Worm (Caenorhabditis elegans) whole organism, L4 larva: ENCODE measurements around the gene aff-1.
A peak's percentile ranks its signal among the peaks of the same experiment; 100 is the strongest.

Source experiments
- D1046.2 ChIP-seq: fragments of 200-800 bp; sonication (Bioruptor generic); IDR thresholded peaks from 2 replicates; pipeline ENCODE4 v1.3.6; 2022; ENCODE audit warnings: missing genetic modification characterization, missing compliant biosample characterization
- F10B5.3 ChIP-seq: sonication (generic microtip); optimal IDR thresholded peaks from 2 replicates; lab custom pipeline; 2016; ENCODE audit warnings: mild to moderate bottlenecking, missing genetic modification characterization, missing compliant biosample characterization
- F26F4.8 ChIP-seq: fragments of 200-800 bp; sonication (Bioruptor generic); conservative IDR thresholded peaks from 2 replicates; pipeline ENCODE4 v1.3.6; 2022; ENCODE audit warnings: missing genetic modification characterization, missing compliant biosample characterization
- T26A8.4 ChIP-seq: fragments of 200-800 bp; sonication (Bioruptor generic); IDR thresholded peaks from 2 replicates; pipeline ENCODE4 v1.3.6; 2022; ENCODE audit warnings: missing genetic modification characterization, missing compliant biosample characterization
- Y48G9A.11 ChIP-seq: fragments of 200-800 bp; sonication (Bioruptor generic); IDR thresholded peaks from 2 replicates; pipeline ENCODE4 v1.3.6; 2022; ENCODE audit warnings: missing genetic modification reagents, missing genetic modification characterization, missing compliant biosample characterization
- Y5F2A.4 ChIP-seq: fragments of 200-800 bp; sonication (Bioruptor generic); optimal IDR thresholded peaks from 2 replicates; lab custom pipeline; 2018; ENCODE audit warnings: mild to moderate bottlenecking, missing genetic modification characterization, missing compliant biosample characterization
- Y75B8A.6 ChIP-seq: fragments of 200-800 bp; sonication (Bioruptor generic); IDR thresholded peaks from 2 replicates; pipeline ENCODE4 v1.3.6; 2022; ENCODE audit warnings: missing genetic modification reagents, missing genetic modification characterization, missing compliant biosample characterization
- aly-2 ChIP-seq: sonication (generic microtip); optimal IDR thresholded peaks from 2 replicates; lab custom pipeline; 2018; ENCODE audit warnings: missing biosample characterization, missing genetic modification characterization
- ama-1 ChIP-seq: fragments of 150-350 bp; optimal IDR thresholded peaks from 2 replicates; lab custom pipeline; 2014; ENCODE audit warnings: inconsistent platforms, mixed read lengths
- ceh-20 ChIP-seq: fragments of 200-800 bp; sonication (Bioruptor generic); IDR thresholded peaks from 2 replicates; pipeline ENCODE4 v1.3.6; 2022; ENCODE audit warnings: missing genetic modification reagents, missing genetic modification characterization, missing compliant biosample characterization
- ceh-32 ChIP-seq: sonication (generic microtip); optimal IDR thresholded peaks from 2 replicates; lab custom pipeline; 2016; ENCODE audit warnings: mild to moderate bottlenecking, missing genetic modification characterization, missing compliant biosample characterization; ENCODE audit not compliant: poor library complexity
- ceh-44 ChIP-seq: fragments of 200-800 bp; sonication (Bioruptor generic); IDR thresholded peaks from 2 replicates; pipeline ENCODE4 v1.3.6; 2022; ENCODE audit warnings: missing genetic modification reagents, missing genetic modification characterization, missing compliant biosample characterization
- ceh-62 ChIP-seq: sonication (generic microtip); optimal IDR thresholded peaks from 2 replicates; lab custom pipeline; 2017; ENCODE audit warnings: missing biosample characterization, missing genetic modification characterization
- ceh-82 ChIP-seq: sonication (generic microtip); optimal IDR thresholded peaks from 2 replicates; lab custom pipeline; 2017; ENCODE audit warnings: missing biosample characterization, missing genetic modification characterization
- ces-1 ChIP-seq: fragments of 150-350 bp; sonication (generic microtip); optimal IDR thresholded peaks from 4 replicates; lab custom pipeline; 2014; ENCODE audit warnings: missing biosample characterization, missing genetic modification reagents, missing genetic modification characterization
- daf-16 ChIP-seq, 3 experiments: sonication (generic microtip); optimal IDR thresholded peaks; 2 replicates each; lab custom pipeline; 2016 to 2017; ENCODE audit warnings: missing genetic modification characterization in 3 of 3, missing genetic modification reagents in 3 of 3, mild to moderate bottlenecking in 2 of 3, missing compliant biosample characterization in 2 of 3, missing biosample characterization in 1 of 3, moderate library complexity in 1 of 3
- daf-19 ChIP-seq: fragments of 200-800 bp; sonication (Bioruptor generic); conservative IDR thresholded peaks from 2 replicates; pipeline ENCODE4 v1.3.6; 2022; ENCODE audit warnings: missing genetic modification characterization, missing compliant biosample characterization
- daf-8 ChIP-seq: fragments of 200-800 bp; sonication (Bioruptor generic); IDR thresholded peaks from 2 replicates; pipeline ENCODE4 v1.3.6; 2022; ENCODE audit warnings: missing genetic modification characterization, missing compliant biosample characterization
- dmd-6 ChIP-seq: fragments of 200-800 bp; sonication (Bioruptor generic); IDR thresholded peaks from 2 replicates; pipeline ENCODE4 v1.3.6; 2022; ENCODE audit warnings: missing genetic modification reagents, missing genetic modification characterization, missing compliant biosample characterization
- dmd-9 ChIP-seq: fragments of 200-800 bp; sonication (Bioruptor generic); IDR thresholded peaks from 2 replicates; pipeline ENCODE4 v1.3.6; 2022; ENCODE audit warnings: missing genetic modification reagents, missing genetic modification characterization, missing compliant biosample characterization
- duxl-1 ChIP-seq: sonication (generic microtip); optimal IDR thresholded peaks from 2 replicates; lab custom pipeline; 2016; ENCODE audit warnings: mild to moderate bottlenecking, missing genetic modification characterization, moderate library complexity, missing compliant biosample characterization; ENCODE audit not compliant: poor library complexity
- dve-1 ChIP-seq: sonication (generic microtip); optimal IDR thresholded peaks from 2 replicates; lab custom pipeline; 2017; ENCODE audit warnings: antibody characterized with exemption, mild to moderate bottlenecking, missing genetic modification characterization, missing compliant biosample characterization; ENCODE audit not compliant: insufficient read depth
- egl-43 ChIP-seq: fragments of 200-800 bp; sonication (Bioruptor generic); IDR thresholded peaks from 2 replicates; pipeline ENCODE4 v1.3.6; 2022; ENCODE audit warnings: missing genetic modification reagents, missing genetic modification characterization, missing compliant biosample characterization
- fkh-10 ChIP-seq: fragments of 150-350 bp; optimal IDR thresholded peaks from 2 replicates; lab custom pipeline; 2014; ENCODE audit warnings: missing biosample characterization, missing genetic modification reagents, missing genetic modification characterization
- gei-8 ChIP-seq: fragments of 200-800 bp; sonication (Bioruptor generic); optimal IDR thresholded peaks from 2 replicates; lab custom pipeline; 2018; ENCODE audit warnings: mild to moderate bottlenecking, missing genetic modification characterization, missing compliant biosample characterization
- hif-1 ChIP-seq, 2 experiments: sonication (generic microtip); optimal IDR thresholded peaks; 2 replicates each; lab custom pipeline; 2016 to 2017; ENCODE audit warnings: missing compliant biosample characterization in 2 of 2, missing genetic modification characterization in 2 of 2, missing genetic modification reagents in 2 of 2, missing genotype in 2 of 2, mild to moderate bottlenecking in 1 of 2
- hlh-11 ChIP-seq: fragments of 200-800 bp; sonication (Bioruptor generic); optimal IDR thresholded peaks from 2 replicates; lab custom pipeline; 2018; ENCODE audit warnings: mild to moderate bottlenecking, missing genetic modification characterization, missing compliant biosample characterization
- hlh-30 ChIP-seq: sonication (generic microtip); optimal IDR thresholded peaks from 2 replicates; lab custom pipeline; 2017; ENCODE audit warnings: antibody characterized with exemption, mild to moderate bottlenecking, missing genetic modification characterization, missing compliant biosample characterization; ENCODE audit not compliant: insufficient read depth
- lim-7 ChIP-seq: fragments of 200-800 bp; sonication (Bioruptor generic); IDR thresholded peaks from 2 replicates; pipeline ENCODE4 v1.3.6; 2022; ENCODE audit warnings: missing genetic modification characterization, missing compliant biosample characterization
- lin-38 ChIP-seq: fragments of 200-800 bp; sonication (Bioruptor generic); IDR thresholded peaks from 2 replicates; pipeline ENCODE4 v1.3.6; 2022; ENCODE audit warnings: missing genetic modification reagents, missing genetic modification characterization, missing compliant biosample characterization
- lir-3 ChIP-seq: sonication (generic microtip); optimal IDR thresholded peaks from 2 replicates; lab custom pipeline; 2016; ENCODE audit warnings: mild to moderate bottlenecking, missing genetic modification characterization, missing compliant biosample characterization
- lsy-2 ChIP-seq, 2 experiments: fragments of 150-350 bp in 1 of 2; sonication (generic microtip) in 1 of 2; optimal IDR thresholded peaks; 2 replicates each; lab custom pipeline; 2014 to 2017; ENCODE audit warnings: missing biosample characterization in 2 of 2, missing genetic modification characterization in 2 of 2
- madf-5 ChIP-seq, 2 experiments: fragments of 200-800 bp; sonication (Bioruptor generic); IDR thresholded peaks; 2 replicates each; pipeline ENCODE4 v1.3.6; 2022; ENCODE audit warnings: missing compliant biosample characterization in 2 of 2, missing genetic modification characterization in 2 of 2
- mxl-2 ChIP-seq: fragments of 200-800 bp; sonication (Bioruptor generic); conservative IDR thresholded peaks from 2 replicates; pipeline ENCODE4 v1.3.6; 2022; ENCODE audit warnings: missing genetic modification reagents, missing genetic modification characterization, missing compliant biosample characterization
- nhr-102 ChIP-seq: sonication (generic microtip); optimal IDR thresholded peaks from 2 replicates; lab custom pipeline; 2016; ENCODE audit warnings: mild to moderate bottlenecking, missing genetic modification characterization, moderate library complexity, missing compliant biosample characterization
- nhr-11 ChIP-seq: fragments of 150-350 bp; optimal IDR thresholded peaks from 2 replicates; lab custom pipeline; 2014; ENCODE audit warnings: missing biosample characterization, missing genetic modification characterization
- nhr-25 ChIP-seq: sonication (generic microtip); optimal IDR thresholded peaks from 2 replicates; lab custom pipeline; 2017; ENCODE audit warnings: missing genetic modification characterization, mild to moderate bottlenecking, missing compliant biosample characterization, antibody characterized with exemption, moderate library complexity, borderline replicate concordance; ENCODE audit not compliant: insufficient read depth
- nhr-42 ChIP-seq: fragments of 200-800 bp; sonication (Bioruptor generic); IDR thresholded peaks from 2 replicates; pipeline ENCODE4 v1.3.6; 2022; ENCODE audit warnings: missing genetic modification characterization, missing compliant biosample characterization
- nhr-48 ChIP-seq: sonication (generic microtip); optimal IDR thresholded peaks from 2 replicates; lab custom pipeline; 2016; ENCODE audit warnings: mild to moderate bottlenecking, missing genetic modification characterization, missing compliant biosample characterization
- nhr-76 ChIP-seq: fragments of 150-350 bp; optimal IDR thresholded peaks from 2 replicates; lab custom pipeline; 2014; ENCODE audit warnings: missing biosample characterization, missing genetic modification characterization
- nhr-77 ChIP-seq: fragments of 150-350 bp; optimal IDR thresholded peaks from 2 replicates; lab custom pipeline; 2014; ENCODE audit warnings: missing biosample characterization, missing genetic modification characterization
- pha-4 ChIP-seq, 2 experiments: fragments of 150-350 bp in 1 of 2; fragments of 200-800 bp in 1 of 2; sonication (Bioruptor generic) in 1 of 2; IDR thresholded peaks in 1 of 2; optimal IDR thresholded peaks in 1 of 2; 2 replicates each; pipeline versions ENCODE4 v1.3.6 to Lab custom; 2014 to 2022; ENCODE audit warnings: missing genetic modification characterization in 2 of 2, missing genetic modification reagents in 2 of 2, missing biosample characterization in 1 of 2, missing compliant biosample characterization in 1 of 2
- saeg-2 ChIP-seq: fragments of 200-800 bp; sonication (Bioruptor generic); IDR thresholded peaks from 2 replicates; pipeline ENCODE4 v1.3.6; 2022; ENCODE audit warnings: missing genetic modification reagents, missing genetic modification characterization, missing compliant biosample characterization
- skn-1 ChIP-seq: fragments of 150-350 bp; optimal IDR thresholded peaks from 2 replicates; lab custom pipeline; 2014; ENCODE audit warnings: missing biosample characterization, missing genetic modification characterization
- snpc-4 ChIP-seq: fragments of 150-350 bp; optimal IDR thresholded peaks from 2 replicates; lab custom pipeline; 2014; ENCODE audit warnings: missing biosample characterization, missing genetic modification characterization
- tag-97 ChIP-seq: fragments of 200-800 bp; sonication (Bioruptor generic); IDR thresholded peaks from 2 replicates; pipeline ENCODE4 v1.3.6; 2022; ENCODE audit warnings: missing genetic modification characterization, missing compliant biosample characterization
- tra-1 ChIP-seq: fragments of 200-800 bp; sonication (Bioruptor generic); IDR thresholded peaks from 2 replicates; pipeline ENCODE4 v1.3.6; 2022; ENCODE audit warnings: missing genetic modification reagents, missing genetic modification characterization, missing compliant biosample characterization
- vab-7 ChIP-seq: fragments of 200-800 bp; sonication (Bioruptor generic); IDR thresholded peaks from 2 replicates; pipeline ENCODE4 v1.3.6; 2022; ENCODE audit warnings: missing genetic modification reagents, missing genetic modification characterization, missing compliant biosample characterization
- zfp-2 ChIP-seq: sonication (generic microtip); optimal IDR thresholded peaks from 2 replicates; lab custom pipeline; 2016; ENCODE audit warnings: mild to moderate bottlenecking, missing genetic modification characterization, missing compliant biosample characterization
- zip-2 ChIP-seq: fragments of 150-350 bp; optimal IDR thresholded peaks from 2 replicates; lab custom pipeline; 2014; ENCODE audit warnings: missing biosample characterization, missing genetic modification characterization

The aff-1 gene

DNA sequence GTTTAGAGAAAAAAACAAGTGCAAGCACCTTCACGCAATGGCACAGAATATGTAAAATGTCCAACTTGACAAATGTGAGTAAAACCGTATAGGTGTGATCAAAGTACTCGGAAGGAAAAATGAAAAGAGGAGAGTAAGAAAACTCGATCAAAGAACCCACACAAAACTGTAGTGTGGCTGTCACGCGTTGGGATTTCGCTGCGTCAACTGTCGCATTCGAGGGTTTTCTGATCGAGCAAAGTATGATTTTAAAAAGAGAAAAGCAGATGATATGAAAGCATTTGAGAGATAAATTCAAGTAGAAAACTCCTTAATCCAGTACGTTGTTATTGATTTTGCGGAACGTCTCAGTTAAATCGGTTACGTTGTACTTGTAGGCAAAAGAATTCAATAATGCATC, 28.3 kb upstream of the aff-1 start (continued):
- no peak for TF ChIP-seq Y75B8A.6 (GFP tag; lab: Robert Waterston, UW)
- TF ChIP-seq ces-1 (GFP tag; lab: Kevin White, UChicago), result no peak
- TF ChIP-seq zip-2 (tag; lab: Kevin White, UChicago), result no peak
- no peak for TF ChIP-seq ceh-20 (GFP tag; lab: Robert Waterston, UW)
- TF ChIP-seq nhr-11, result peak; percentile 48
- TF ChIP-seq mxl-2 (GFP tag; lab: Robert Waterston, UW), result no peak
- no peak for TF ChIP-seq gei-8 (GFP tag; lab: Kevin White, UChicago)
- TF ChIP-seq nhr-25 (tag; lab: Kevin White, UChicago), result no peak
- peak; percentile 59 for TF ChIP-seq dmd-6 (GFP tag; lab: Robert Waterston, UW)
- peak in 1 of 2 experiments; percentile 13 for TF ChIP-seq hif-1 (tag; optimal IDR thresholded peaks at IDR 0.05; lab: Kevin White, UChicago)
- peak; percentile 53 to 54 for TF ChIP-seq lsy-2 (tag; optimal IDR thresholded peaks at IDR 0.05; lab: Kevin White, UChicago)
- no peak for TF ChIP-seq saeg-2 (GFP tag; lab: Robert Waterston, UW)
- TF ChIP-seq daf-8, result no peak
- no peak for TF ChIP-seq ceh-82
- TF ChIP-seq vab-7 (GFP tag; lab: Robert Waterston, UW), result no peak
- TF ChIP-seq hlh-30 (tag; lab: Kevin White, UChicago), result peak; percentile 90
- no peak for TF ChIP-seq Y5F2A.4 (GFP tag; lab: Kevin White, UChicago)
- no peak for TF ChIP-seq fkh-10 (GFP tag; lab: Kevin White, UChicago)
- no peak for TF ChIP-seq F26F4.8
- no peak for TF ChIP-seq dmd-9
- no peak for TF ChIP-seq egl-43
- no peak for TF ChIP-seq lir-3 (tag; lab: Kevin White, UChicago)
- no peak for TF ChIP-seq madf-5 (GFP tag; IDR thresholded peaks at IDR 0.05; lab: Robert Waterston, UW)
- no peak for TF ChIP-seq ceh-44 (GFP tag; lab: Robert Waterston, UW)
- no peak for TF ChIP-seq nhr-48 (tag; lab: Kevin White, UChicago)
- no peak for TF ChIP-seq ama-1 (lab: Kevin White, UChicago)
- no peak for TF ChIP-seq skn-1 (tag; lab: Kevin White, UChicago)
- no peak for TF ChIP-seq nhr-42 (GFP tag; lab: Robert Waterston, UW)
- no peak for TF ChIP-seq Y48G9A.11
- TF ChIP-seq D1046.2 (GFP tag; lab: Robert Waterston, UW), result no peak
- TF ChIP-seq ceh-62 (tag; lab: Kevin White, UChicago), result no peak
- TF ChIP-seq nhr-76 (tag; lab: Kevin White, UChicago), result peak; percentile 27
- peak; percentile 91 for TF ChIP-seq hlh-11 (tag; lab: Kevin White, UChicago)
- no peak for TF ChIP-seq aly-2
- TF ChIP-seq daf-16 (GFP tag; optimal IDR thresholded peaks at IDR 0.05; lab: Kevin White, UChicago), result no peak
- peak; percentile 22 for TF ChIP-seq daf-16 (tag; optimal IDR thresholded peaks at IDR 0.05; lab: Kevin White, UChicago)
- no peak for TF ChIP-seq nhr-102 (tag; lab: Kevin White, UChicago)
- no peak for TF ChIP-seq lin-38 (GFP tag; lab: Robert Waterston, UW)
- no peak for TF ChIP-seq tag-97 (GFP tag; lab: Robert Waterston, UW)
- peak; percentile 78 for TF ChIP-seq nhr-77
- no peak for TF ChIP-seq snpc-4 (tag; lab: Kevin White, UChicago)
- no peak; the same call in 1 of the 2 replicates for TF ChIP-seq T26A8.4 (GFP tag; lab: Robert Waterston, UW)
- no peak for TF ChIP-seq F10B5.3 (tag; lab: Kevin White, UChicago)
- peak; percentile 7; the same call in 1 of the 2 replicates for TF ChIP-seq pha-4 (GFP tag; IDR thresholded peaks at IDR 0.05; lab: Robert Waterston, UW)
- TF ChIP-seq pha-4 (tag; optimal IDR thresholded peaks at IDR 0.05; lab: Kevin White, UChicago), result no peak
- TF ChIP-seq duxl-1, result no peak
- TF ChIP-seq dve-1 (tag; lab: Kevin White, UChicago), result peak; percentile 84
- TF ChIP-seq ceh-32, result no peak
- no peak for TF ChIP-seq lim-7
- TF ChIP-seq tra-1 (GFP tag; lab: Robert Waterston, UW), result no peak; the same call in 1 of the 2 replicates
- TF ChIP-seq daf-19 (GFP tag; lab: Robert Waterston, UW), result no peak
- TF ChIP-seq zfp-2 (tag; lab: Kevin White, UChicago), result no peak
